Worm (Caenorhabditis elegans) whole organism, L2 larva: Measurements from ENCODE around the gene str-188.

Experiments used
- ZK546.5 ChIP-seq: sonication (generic microtip); optimal IDR thresholded peaks from 2 replicates; lab custom pipeline; 2017; ENCODE audit warnings: missing biosample characterization, missing genetic modification characterization
- dmd-4 ChIP-seq: sonication (generic microtip); optimal IDR thresholded peaks from 2 replicates; lab custom pipeline; 2017; ENCODE audit warnings: missing biosample characterization, missing genetic modification characterization
- snpc-4 ChIP-seq: fragments of 150-350 bp; optimal IDR thresholded peaks from 2 replicates; lab custom pipeline; 2014; ENCODE audit warnings: missing biosample characterization, missing genetic modification characterization

ce11 chrV:9725719-9726118, 9.2 kb downstream of the str-188 start:
- no peak for TF ChIP-seq ZK546.5 (tag; lab: Kevin White, UChicago)
- TF ChIP-seq dmd-4 (tag; lab: Kevin White, UChicago): no peak
- no peak for TF ChIP-seq snpc-4 (tag; lab: Kevin White, UChicago)
